1 worm cellular context compared by ENCODE assay signal in the genomic region with DNA sequence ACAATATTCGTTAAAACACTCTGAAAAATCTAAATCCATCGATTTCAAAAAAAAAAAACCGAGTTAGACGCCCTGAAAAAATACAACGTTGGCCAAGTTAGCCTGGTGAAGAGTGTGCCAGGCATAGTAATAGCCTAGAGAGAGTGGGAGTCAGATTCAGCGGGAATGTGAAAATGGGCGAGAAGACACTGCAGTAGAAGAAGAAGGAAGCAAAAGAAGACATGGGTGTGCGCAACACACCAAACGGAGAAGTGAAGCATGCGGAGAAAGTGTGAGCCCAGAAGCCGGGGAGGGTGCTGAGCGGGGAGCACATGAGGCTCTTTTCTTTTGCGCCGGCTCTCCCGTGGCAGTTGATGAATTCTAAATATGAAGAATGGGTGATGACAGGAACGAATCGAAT.
TF ChIP-seq lines count a peak whose summit lies in the region.

No protein-coding gene starts in this region.

TF ChIP-seq in whole organism, L1 larva, 84 proteins besides CTCF, POLR2A, EP300 and RAD21 (continued from another document):
- TF ChIP-seq ceh-8 (GFP tag; optimal IDR thresholded peaks at IDR 0.05; lab: Kevin White, UChicago) (no peak), snu-23 (GFP tag; optimal IDR thresholded peaks at IDR 0.05; lab: Kevin White, UChicago) (peak; percentile 43), F16B12.6 (tag; optimal IDR thresholded peaks at IDR 0.05; lab: Kevin White, UChicago) (no peak), nhr-84 (tag; optimal IDR thresholded peaks at IDR 0.05; lab: Kevin White, UChicago) (no peak), nhr-71 (tag; optimal IDR thresholded peaks at IDR 0.05; lab: Kevin White, UChicago) (peak; percentile 36), swsn-7 (tag; optimal IDR thresholded peaks at IDR 0.05; lab: Kevin White, UChicago) (peak; percentile 32), lin-14 (GFP tag; optimal IDR thresholded peaks at IDR 0.05; lab: Kevin White, UChicago) (peak; percentile 69), egl-27 (tag; optimal IDR thresholded peaks at IDR 0.05; lab: Kevin White, UChicago) (no peak), lin-35 (GFP tag; optimal IDR thresholded peaks at IDR 0.05; lab: Kevin White, UChicago) (no peak), ztf-11 (tag; optimal IDR thresholded peaks at IDR 0.05; lab: Kevin White, UChicago) (peak in 1 of 2 experiments; percentile 27), nhr-76 (tag; optimal IDR thresholded peaks at IDR 0.05; lab: Kevin White, UChicago) (no peak), mdl-1 (tag; optimal IDR thresholded peaks at IDR 0.05; lab: Kevin White, UChicago) (peak in 1 of 2 experiments; percentile 17), fkh-8 (tag; optimal IDR thresholded peaks at IDR 0.05; lab: Kevin White, UChicago) (peak; percentile 61), aha-1 (tag; optimal IDR thresholded peaks at IDR 0.05; lab: Kevin White, UChicago) (no peak), dsc-1 (tag; optimal IDR thresholded peaks at IDR 0.05; lab: Kevin White, UChicago) (peak; percentile 34), efl-3 (GFP tag; optimal IDR thresholded peaks at IDR 0.05; lab: Kevin White, UChicago) (no peak), dpl-1 (GFP tag; optimal IDR thresholded peaks at IDR 0.05; lab: Kevin White, UChicago) (peak in 1 of 3 experiments; percentile 9), pax-3 (tag; optimal IDR thresholded peaks at IDR 0.05; lab: Kevin White, UChicago) (no peak), fkh-10 (GFP tag; optimal IDR thresholded peaks at IDR 0.05; lab: Kevin White, UChicago) (peak; percentile 37), ceh-63 (GFP tag; optimal IDR thresholded peaks at IDR 0.05; lab: Kevin White, UChicago) (no peak), tbx-2 (tag; optimal IDR thresholded peaks at IDR 0.05; lab: Kevin White, UChicago) (peak; percentile 26), lin-13 (GFP tag; optimal IDR thresholded peaks at IDR 0.05; lab: Kevin White, UChicago) (no peak), ceh-82 (tag; optimal IDR thresholded peaks at IDR 0.05; lab: Kevin White, UChicago) (peak in 1 of 3 experiments; percentile 45), snpc-4 (tag; optimal IDR thresholded peaks at IDR 0.05; lab: Kevin White, UChicago) (no peak), nhr-77 (tag; optimal IDR thresholded peaks at IDR 0.05; lab: Kevin White, UChicago) (no peak)
TF ChIP-seq in whole organism, L1 larva: peak in this region for 16.
